Fruit fly (Drosophila melanogaster) whole organism, embryonic: ENCODE measurements around the gene eIF4G2.
A peak's percentile ranks its signal among the peaks of the same experiment; 100 is the strongest.

Experiments
- Bgb ChIP-seq: fragments of 200-800 bp; sonication (Bioruptor generic); IDR thresholded peaks from 2 replicates; pipeline ENCODE4 v1.3.6; 2022; ENCODE audit warnings: missing biosample characterization, missing genetic modification characterization; ENCODE audit not compliant: partially characterized antibody
- CG10321 ChIP-seq: fragments of 200-800 bp; sonication (Bioruptor generic); IDR thresholded peaks from 2 replicates; pipeline ENCODE4 v1.3.6; 2022; ENCODE audit warnings: missing biosample characterization, missing genetic modification characterization
- CG11560 ChIP-seq: fragments of 200-800 bp; sonication (Bioruptor generic); IDR thresholded peaks from 3 replicates; pipeline ENCODE4 v1.3.6; 2022; ENCODE audit warnings: missing biosample characterization, missing genetic modification characterization
- CG12769 ChIP-seq: fragments of 200-800 bp; sonication (Bioruptor generic); optimal IDR thresholded peaks from 2 replicates; lab custom pipeline; 2019; ENCODE audit warnings: missing biosample characterization, mild to moderate bottlenecking, missing genetic modification characterization, moderate library complexity
- CG12942 ChIP-seq: fragments of 200-800 bp; sonication (Bioruptor generic); optimal IDR thresholded peaks from 3 replicates; lab custom pipeline; 2016; ENCODE audit warnings: missing biosample characterization, missing genetic modification characterization
- CG1603 ChIP-seq: fragments of 200-800 bp; sonication (Bioruptor generic); optimal IDR thresholded peaks from 2 replicates; lab custom pipeline; 2019; ENCODE audit warnings: missing biosample characterization, mild to moderate bottlenecking, missing genetic modification characterization, moderate library complexity
- CG16779 ChIP-seq: fragments of 200-800 bp; sonication (Bioruptor generic); IDR thresholded peaks from 2 replicates; pipeline ENCODE4 v1.3.6; 2022; ENCODE audit warnings: missing biosample characterization, missing genetic modification characterization
- CG16863 ChIP-seq: fragments of 200-800 bp; sonication (Bioruptor generic); optimal IDR thresholded peaks from 3 replicates; lab custom pipeline; 2016; ENCODE audit warnings: missing biosample characterization, missing genetic modification characterization
- CG17361 ChIP-seq: fragments of 200-800 bp; sonication (Bioruptor generic); IDR thresholded peaks from 3 replicates; pipeline ENCODE4 v1.3.6; 2022; ENCODE audit warnings: missing biosample characterization, missing genetic modification characterization
- CG17802 ChIP-seq: fragments of 200-800 bp; sonication (Bioruptor generic); optimal IDR thresholded peaks from 2 replicates; lab custom pipeline; 2018; ENCODE audit warnings: missing biosample characterization, mild to moderate bottlenecking, missing genetic modification characterization, moderate library complexity
- CG2129 ChIP-seq: fragments of 200-800 bp; sonication (Bioruptor generic); IDR thresholded peaks from 2 replicates; pipeline ENCODE4 v1.3.6; 2022; ENCODE audit warnings: missing biosample characterization, missing genetic modification characterization; ENCODE audit not compliant: partially characterized antibody
- CG2202 ChIP-seq: fragments of 200-800 bp; sonication (Bioruptor generic); optimal IDR thresholded peaks from 2 replicates; lab custom pipeline; 2018; ENCODE audit warnings: missing biosample characterization, mild to moderate bottlenecking, missing genetic modification characterization
- CG30403 ChIP-seq: fragments of 200-800 bp; sonication (Bioruptor generic); optimal IDR thresholded peaks from 3 replicates; lab custom pipeline; 2016; ENCODE audit warnings: missing biosample characterization, missing genetic modification characterization
- CG3726 ChIP-seq: fragments of 200-800 bp; sonication (Bioruptor generic); IDR thresholded peaks from 3 replicates; pipeline ENCODE4, ENCODE4 v1.3.6; 2022; ENCODE audit warnings: missing biosample characterization, missing genetic modification characterization
- CG5245 ChIP-seq: fragments of 200-800 bp; sonication (Bioruptor generic); optimal IDR thresholded peaks from 3 replicates; lab custom pipeline; 2016; ENCODE audit warnings: missing biosample characterization, missing genetic modification characterization
- CG6272 ChIP-seq: fragments of 200-800 bp; sonication (Bioruptor generic); IDR thresholded peaks from 2 replicates; pipeline ENCODE4 v1.3.6; 2022; ENCODE audit warnings: missing biosample characterization, missing genetic modification characterization
- CG8281 ChIP-seq: fragments of 200-800 bp; sonication (Bioruptor generic); optimal IDR thresholded peaks from 2 replicates; lab custom pipeline; 2018; ENCODE audit warnings: missing biosample characterization, mild to moderate bottlenecking, missing genetic modification characterization, moderate library complexity
- CG8478 ChIP-seq: fragments of >200 bp; optimal IDR thresholded peaks from 2 replicates; lab custom pipeline; 2018
- CG8924 ChIP-seq: fragments of 200-800 bp; optimal IDR thresholded peaks from 3 replicates; lab custom pipeline; 2019; ENCODE audit warnings: missing biosample characterization, mild to moderate bottlenecking, missing genetic modification characterization, moderate library complexity
- CG9727 ChIP-seq: fragments of 200-800 bp; sonication (Bioruptor generic); optimal IDR thresholded peaks from 3 replicates; lab custom pipeline; 2017; ENCODE audit warnings: missing biosample characterization, mild to moderate bottlenecking, missing genetic modification characterization
- CG9932 ChIP-seq: fragments of 200-800 bp; sonication (Bioruptor generic); IDR thresholded peaks from 2 replicates; pipeline ENCODE4 v1.3.6; 2022; ENCODE audit warnings: missing biosample characterization, missing genetic modification characterization
- Dll ChIP-seq: fragments of 200-800 bp; sonication (Bioruptor generic); IDR thresholded peaks from 4 replicates; pipeline ENCODE4 v1.3.6; 2022; ENCODE audit warnings: missing biosample characterization, missing genetic modification characterization; ENCODE audit not compliant: partially characterized antibody
- H15 ChIP-seq: fragments of 200-800 bp; sonication (Bioruptor generic); IDR thresholded peaks from 3 replicates; pipeline ENCODE4 v1.3.6; 2022; ENCODE audit warnings: missing biosample characterization, missing genetic modification characterization
- HmgZ ChIP-seq: fragments of 200-800 bp; sonication (Bioruptor generic); optimal IDR thresholded peaks from 2 replicates; lab custom pipeline; 2018; ENCODE audit warnings: missing biosample characterization, mild to moderate bottlenecking, missing genetic modification characterization
- Hsf ChIP-seq: fragments of 200-800 bp; sonication (Bioruptor generic); optimal IDR thresholded peaks from 3 replicates; lab custom pipeline; 2016; ENCODE audit warnings: missing biosample characterization, missing genetic modification characterization
- NC2β ChIP-seq: fragments of 200-800 bp; sonication (Bioruptor generic); optimal IDR thresholded peaks from 2 replicates; lab custom pipeline; 2016; ENCODE audit warnings: missing biosample characterization, missing genetic modification characterization
- Trl ChIP-seq, 3 experiments: fragments of >200 bp in 2 of 3; fragments of 200-800 bp in 1 of 3; sonication (Bioruptor generic) in 1 of 3; optimal IDR thresholded peaks; 2 replicates in 1 of 3; 3 replicates in 2 of 3; lab custom pipeline; 2016 to 2017; ENCODE audit warnings: missing biosample characterization in 1 of 3, missing genetic modification characterization in 1 of 3
- YL-1 ChIP-seq: fragments of 200-800 bp; sonication (Bioruptor generic); optimal IDR thresholded peaks from 3 replicates; lab custom pipeline; 2017; ENCODE audit warnings: missing biosample characterization, mild to moderate bottlenecking, missing genetic modification characterization
- amos ChIP-seq: fragments of 200-800 bp; sonication (Bioruptor generic); IDR thresholded peaks from 2 replicates; pipeline ENCODE4 v1.3.6; 2022; ENCODE audit warnings: missing biosample characterization, missing genetic modification characterization; ENCODE audit not compliant: partially characterized antibody
- aop ChIP-seq: fragments of 200-800 bp; sonication (Bioruptor generic); IDR thresholded peaks from 2 replicates; pipeline ENCODE4 v1.3.6; 2022; ENCODE audit warnings: missing biosample characterization, missing genetic modification characterization
- ase ChIP-seq: fragments of 200-800 bp; sonication (Bioruptor generic); IDR thresholded peaks from 3 replicates; pipeline ENCODE4 v1.3.6; 2022; ENCODE audit warnings: missing biosample characterization, missing genetic modification characterization
- bowl ChIP-seq: fragments of 200-800 bp; sonication (Bioruptor generic); IDR thresholded peaks from 2 replicates; pipeline ENCODE4 v1.3.6; 2022; ENCODE audit warnings: missing biosample characterization, missing genetic modification characterization
- cato ChIP-seq: fragments of 200-800 bp; sonication (Bioruptor generic); optimal IDR thresholded peaks from 2 replicates; lab custom pipeline; 2016; ENCODE audit warnings: missing biosample characterization, missing genetic modification characterization, borderline replicate concordance
- chif ChIP-seq, 2 experiments: fragments of 200-800 bp; sonication (Bioruptor generic); optimal IDR thresholded peaks; 3 replicates each; lab custom pipeline; 2016; ENCODE audit warnings: missing biosample characterization in 2 of 2, missing genetic modification characterization in 2 of 2
- cwo ChIP-seq: fragments of 200-800 bp; sonication (Bioruptor generic); optimal IDR thresholded peaks from 3 replicates; lab custom pipeline; 2017; ENCODE audit warnings: missing biosample characterization, missing genetic modification characterization, mild to moderate bottlenecking, moderate library complexity, missing genetic modification reagents
- dmrt99B ChIP-seq: fragments of 200-800 bp; sonication (Bioruptor generic); optimal IDR thresholded peaks from 2 replicates; lab custom pipeline; 2018; ENCODE audit warnings: missing biosample characterization, mild to moderate bottlenecking, missing genetic modification characterization, moderate library complexity
- gcm ChIP-seq: fragments of 200-800 bp; sonication (Bioruptor generic); optimal IDR thresholded peaks from 2 replicates; lab custom pipeline; 2019; ENCODE audit warnings: missing biosample characterization, mild to moderate bottlenecking, missing genetic modification characterization, moderate library complexity
- gsb ChIP-seq: fragments of 200-800 bp; sonication (Bioruptor generic); IDR thresholded peaks from 2 replicates; pipeline ENCODE4 v1.3.6; 2022; ENCODE audit warnings: missing biosample characterization, missing genetic modification characterization
- hth ChIP-seq: fragments of >200 bp; optimal IDR thresholded peaks from 2 replicates; lab custom pipeline; 2017; ENCODE audit warnings: inconsistent platforms
- ind ChIP-seq: fragments of 200-800 bp; sonication (Bioruptor generic); optimal IDR thresholded peaks from 3 replicates; lab custom pipeline; 2016; ENCODE audit warnings: missing biosample characterization, missing genetic modification characterization
- kah ChIP-seq: fragments of 200-800 bp; sonication (Bioruptor generic); optimal IDR thresholded peaks from 2 replicates; lab custom pipeline; 2018; ENCODE audit warnings: missing biosample characterization, mild to moderate bottlenecking, missing genetic modification characterization
- klu ChIP-seq: fragments of 200-800 bp; sonication (Bioruptor generic); IDR thresholded peaks from 2 replicates; pipeline ENCODE4 v1.3.6; 2022; ENCODE audit warnings: missing biosample characterization, missing genetic modification characterization
- kni ChIP-seq: fragments of 200-800 bp; sonication (Bioruptor generic); optimal IDR thresholded peaks from 3 replicates; lab custom pipeline; 2017; ENCODE audit warnings: mild to moderate bottlenecking, missing biosample characterization, missing genetic modification reagents, missing genetic modification characterization
- pita ChIP-seq: fragments of 200-800 bp; sonication (Bioruptor generic); optimal IDR thresholded peaks from 2 replicates; lab custom pipeline; 2017; ENCODE audit warnings: missing biosample characterization, mild to moderate bottlenecking, missing genetic modification characterization
- pzg ChIP-seq: fragments of 200-800 bp; sonication (Bioruptor generic); optimal IDR thresholded peaks from 3 replicates; lab custom pipeline; 2018; ENCODE audit warnings: missing biosample characterization, mild to moderate bottlenecking, missing genetic modification characterization, moderate library complexity
- unpg ChIP-seq: fragments of 200-800 bp; sonication (Bioruptor generic); optimal IDR thresholded peaks from 3 replicates; lab custom pipeline; 2018; ENCODE audit warnings: missing biosample characterization, mild to moderate bottlenecking, missing genetic modification characterization, moderate library complexity
- vnd ChIP-seq: fragments of 200-800 bp; sonication (Bioruptor generic); IDR thresholded peaks from 3 replicates; pipeline ENCODE4 v1.3.6; 2022; ENCODE audit warnings: missing biosample characterization, missing genetic modification characterization; ENCODE audit not compliant: partially characterized antibody
- zen2 ChIP-seq: fragments of 200-800 bp; sonication (Bioruptor generic); IDR thresholded peaks from 3 replicates; pipeline ENCODE4 v1.3.6; 2022; ENCODE audit warnings: missing biosample characterization, missing genetic modification characterization; ENCODE audit not compliant: partially characterized antibody

eIF4G2 gene

DNA sequence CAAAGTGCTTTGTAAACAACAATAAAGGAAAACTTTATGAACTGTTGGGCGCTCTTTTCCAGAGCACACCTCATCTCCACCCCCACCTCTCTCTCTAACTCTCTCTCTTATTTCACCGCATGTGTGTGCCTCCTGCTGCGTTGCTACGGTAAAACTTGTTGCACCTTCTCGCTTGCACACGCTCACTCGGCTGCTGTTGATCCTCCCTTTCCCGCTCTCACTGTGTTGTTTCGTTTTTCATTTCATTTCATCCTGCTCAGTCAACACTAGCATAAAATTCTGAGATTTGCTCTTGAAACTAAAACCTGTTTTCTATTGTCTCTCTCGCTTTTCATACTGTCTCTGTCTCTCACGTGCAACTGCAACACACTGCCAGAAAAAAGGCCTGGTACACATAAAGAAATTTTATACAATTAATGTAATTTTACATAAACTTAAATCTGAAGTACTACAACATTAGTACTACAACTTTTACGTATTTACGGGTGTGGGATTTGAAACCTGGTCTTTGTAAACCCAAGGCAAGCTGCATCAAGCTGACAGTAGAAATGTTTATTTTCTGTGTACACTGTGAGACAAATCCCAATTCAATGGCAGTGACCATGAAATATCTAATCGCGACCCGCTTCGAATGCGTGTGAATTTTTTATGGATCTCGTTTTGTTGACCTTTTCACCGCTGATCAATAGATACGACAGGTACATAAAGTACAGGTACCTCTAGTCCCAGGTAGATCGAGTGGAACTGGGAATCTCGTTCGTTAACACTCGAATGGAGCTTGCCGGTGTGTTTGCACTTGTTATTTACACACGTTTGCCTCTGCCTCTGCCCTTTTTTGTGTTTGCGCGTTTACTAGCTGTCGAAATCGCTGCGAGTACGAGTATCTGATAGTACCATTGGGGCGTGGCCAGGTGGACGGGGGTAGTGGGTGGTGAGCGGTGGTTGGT is 36.3 kb downstream of the eIF4G2 start (continued):
- TF ChIP-seq CG16779 (GFP tag; lab: Robert Waterston, UW) (peak; percentile 56; the same call in 1 of the 2 replicates), CG3726 (peak; percentile 76), ind (GFP tag; lab: Kevin White, UChicago) (peak; percentile 80), kah (GFP tag; lab: Kevin White, UChicago) (peak; percentile 55), CG8478 (lab: Kevin White, UChicago) (no peak), CG17802 (tag; lab: Kevin White, UChicago) (peak; percentile 77), unpg (GFP tag; lab: Kevin White, UChicago) (peak; percentile 93), CG9932 (GFP tag; lab: Robert Waterston, UW) (no peak), ase (GFP tag; lab: Robert Waterston, UW) (peak; percentile 61; the same call in 2 of the 3 replicates), CG17361 (GFP tag; lab: Robert Waterston, UW) (peak; percentile 94), CG8924 (tag; lab: Kevin White, UChicago) (peak; percentile 92), CG6272 (GFP tag; lab: Robert Waterston, UW) (peak; percentile 76), CG12769 (tag; lab: Kevin White, UChicago) (peak; percentile 82), zen2 (no peak), H15 (peak; percentile 72; the same call in 2 of the 3 replicates), pita (no peak), NC2β (GFP tag; lab: Kevin White, UChicago) (peak; percentile 86), hth (no peak), amos (GFP tag; lab: Robert Waterston, UW) (no peak), chif (GFP tag; optimal IDR thresholded peaks at IDR 0.05; lab: Kevin White, UChicago) (peak; percentile 84 to 95), Dll (GFP tag; lab: Robert Waterston, UW) (no peak), HmgZ (peak; percentile 72), klu (GFP tag; lab: Robert Waterston, UW) (peak; percentile 55), CG1603 (tag; lab: Kevin White, UChicago) (peak; percentile 91), kni (GFP tag; lab: Kevin White, UChicago) (peak; percentile 95), CG2129 (GFP tag; lab: Robert Waterston, UW) (no peak), Trl (optimal IDR thresholded peaks at IDR 0.05; lab: Kevin White, UChicago) (peak; percentile 44 to 72), Trl (GFP tag; optimal IDR thresholded peaks at IDR 0.05; lab: Kevin White, UChicago) (peak; percentile 66), dmrt99B (tag; lab: Kevin White, UChicago) (peak; percentile 92), CG8281 (peak; percentile 62), CG10321 (GFP tag; lab: Robert Waterston, UW) (no peak), CG30403 (GFP tag; lab: Kevin White, UChicago) (peak; percentile 92), CG2202 (peak; percentile 93), cato (peak; percentile 73), CG16863 (peak; percentile 88), YL-1 (peak; percentile 39), CG9727 (peak; percentile 93), aop (GFP tag; lab: Robert Waterston, UW) (peak; percentile 27; the same call in 1 of the 2 replicates), CG5245 (peak; percentile 81), CG11560 (peak; percentile 37; the same call in 1 of the 3 replicates), vnd (GFP tag; lab: Robert Waterston, UW) (no peak), Hsf (GFP tag; lab: Kevin White, UChicago) (peak; percentile 90), gsb (no peak), gcm (GFP tag; lab: Kevin White, UChicago) (peak; percentile 93), CG12942 (GFP tag; lab: Kevin White, UChicago) (peak; percentile 81), pzg (GFP tag; lab: Kevin White, UChicago) (no peak), bowl (GFP tag; lab: Robert Waterston, UW) (no peak), cwo (GFP tag; lab: Kevin White, UChicago) (peak; percentile 81), Bgb (GFP tag; lab: Robert Waterston, UW) (no peak)
